Worm (Caenorhabditis elegans): ENCODE measurements around the gene ZK512.2.

ce11 chrIII:9125789-9126304 lies 18.7 kb downstream of the ZK512.2 start, which contains the start of gene sec-16A.1:
- TF ChIP-seq lin-39 (tag; optimal IDR thresholded peaks at IDR 0.05), result no peak
- no peak for TF ChIP-seq Y55F3AM.14 (GFP tag; optimal IDR thresholded peaks at IDR 0.05)
- no peak for TF ChIP-seq aly-2 (tag; optimal IDR thresholded peaks at IDR 0.05)
- TF ChIP-seq ceh-82 (tag; optimal IDR thresholded peaks at IDR 0.05), result no peak
- peak; percentile 42 for TF ChIP-seq gmeb-1 (tag; optimal IDR thresholded peaks at IDR 0.05)
- peak in 1 of 2 experiments; percentile 49 for TF ChIP-seq lsy-2 (tag; optimal IDR thresholded peaks at IDR 0.05)
- TF ChIP-seq nhr-11 (tag; optimal IDR thresholded peaks at IDR 0.05), result no peak
- TF ChIP-seq egl-27 (tag; optimal IDR thresholded peaks at IDR 0.05), result no peak
- TF ChIP-seq nhr-12 (tag; optimal IDR thresholded peaks at IDR 0.05), result no peak
- TF ChIP-seq ztf-11 (tag; optimal IDR thresholded peaks at IDR 0.05), result no peak

All from whole organism, L2 larva.